Worm (Caenorhabditis elegans): ENCODE data around the gene K10D2.5.

DNA sequence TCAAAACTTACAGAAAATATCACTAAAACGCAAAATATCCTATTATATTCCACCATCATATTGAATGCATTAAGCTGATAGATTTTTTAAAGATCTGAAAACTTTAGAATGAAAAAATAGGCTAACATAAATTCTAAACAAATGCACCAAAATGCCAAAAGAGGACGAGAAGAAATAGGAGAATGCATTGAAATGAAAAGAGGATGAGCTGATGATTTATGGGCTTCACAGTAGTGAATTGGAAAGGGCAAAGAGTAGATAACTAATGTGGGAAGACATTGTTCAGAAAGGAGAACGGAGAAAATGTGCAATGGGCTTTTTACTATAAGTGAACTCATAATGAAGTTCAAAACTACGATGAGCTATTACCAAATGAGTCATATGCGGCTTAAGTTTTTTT lies 45.0 kb downstream of the K10D2.5 start, which contains the start of gene cutl-19:
- TF ChIP-seq nhr-77 (tag; optimal IDR thresholded peaks at IDR 0.05) (no peak), alr-1 (tag; optimal IDR thresholded peaks at IDR 0.05) (no peak), zag-1 (tag; optimal IDR thresholded peaks at IDR 0.05) (no peak), egl-27 (tag; optimal IDR thresholded peaks at IDR 0.05) (no peak), nhr-129 (tag; optimal IDR thresholded peaks at IDR 0.05) (no peak), unc-62 (GFP tag; optimal IDR thresholded peaks at IDR 0.05) (no peak), ZK546.5 (tag; optimal IDR thresholded peaks at IDR 0.05) (no peak), aly-2 (tag; optimal IDR thresholded peaks at IDR 0.05) (no peak)
